Fruit fly (Drosophila melanogaster) whole organism, prepupa: ENCODE data around the gene CG15547.

Source experiments
- Blimp-1 ChIP-seq: fragments of 200-800 bp; sonication (Bioruptor generic); optimal IDR thresholded peaks from 3 replicates; lab custom pipeline; 2017; ENCODE audit warnings: missing biosample characterization, missing genetic modification characterization, mild to moderate bottlenecking, moderate library complexity, missing genetic modification reagents
- CG10631 ChIP-seq: fragments of 200-800 bp; sonication (Bioruptor generic); optimal IDR thresholded peaks from 2 replicates; lab custom pipeline; 2016; ENCODE audit warnings: missing biosample characterization, missing genetic modification characterization
- CG10669 ChIP-seq: fragments of 200-800 bp; sonication (Bioruptor generic); optimal IDR thresholded peaks from 3 replicates; lab custom pipeline; 2018; ENCODE audit warnings: missing biosample characterization, mild to moderate bottlenecking, missing genetic modification characterization, moderate library complexity
- CG11294 ChIP-seq: fragments of 200-800 bp; sonication (Bioruptor generic); IDR thresholded peaks from 2 replicates; pipeline ENCODE4 v1.3.6; 2022; ENCODE audit warnings: missing biosample characterization, missing genetic modification characterization
- CG11762 ChIP-seq: fragments of 200-800 bp; sonication (Bioruptor generic); optimal IDR thresholded peaks from 3 replicates; lab custom pipeline; 2016; ENCODE audit warnings: missing biosample characterization, missing genetic modification characterization; ENCODE audit not compliant: insufficient read depth
- CG15336 ChIP-seq: fragments of 200-800 bp; sonication (Bioruptor generic); IDR thresholded peaks from 2 replicates; pipeline ENCODE4 v1.3.6; 2022; ENCODE audit warnings: missing biosample characterization, missing genetic modification characterization
- CG1621 ChIP-seq: fragments of 200-800 bp; sonication (Bioruptor generic); optimal IDR thresholded peaks from 3 replicates; lab custom pipeline; 2018; ENCODE audit warnings: missing biosample characterization, mild to moderate bottlenecking, missing genetic modification characterization
- CG31627 ChIP-seq: fragments of 200-800 bp; sonication (Bioruptor generic); optimal IDR thresholded peaks from 3 replicates; lab custom pipeline; 2016; ENCODE audit warnings: missing biosample characterization, missing genetic modification characterization
- CG32006 ChIP-seq: fragments of 200-800 bp; sonication (Bioruptor generic); optimal IDR thresholded peaks from 3 replicates; lab custom pipeline; 2017; ENCODE audit warnings: missing biosample characterization, mild to moderate bottlenecking, missing genetic modification characterization
- CG34406 ChIP-seq: fragments of 200-800 bp; sonication (Bioruptor generic); optimal IDR thresholded peaks from 3 replicates; lab custom pipeline; 2016; ENCODE audit warnings: missing biosample characterization, missing genetic modification characterization
- CG3919 ChIP-seq: fragments of 200-800 bp; sonication (Bioruptor generic); optimal IDR thresholded peaks from 3 replicates; lab custom pipeline; 2016; ENCODE audit warnings: missing biosample characterization, missing genetic modification characterization
- CG4318 ChIP-seq: fragments of 200-800 bp; sonication (Bioruptor generic); optimal IDR thresholded peaks from 3 replicates; lab custom pipeline; 2017; ENCODE audit warnings: missing biosample characterization, mild to moderate bottlenecking, missing genetic modification characterization
- CG6163 ChIP-seq: fragments of 200-800 bp; sonication (Bioruptor generic); IDR thresholded peaks from 3 replicates; pipeline ENCODE4 v1.3.6; 2022; ENCODE audit warnings: missing biosample characterization, missing genetic modification characterization
- CG6276 ChIP-seq: fragments of 200-800 bp; sonication (Bioruptor generic); optimal IDR thresholded peaks from 2 replicates; lab custom pipeline; 2017; ENCODE audit warnings: missing biosample characterization, mild to moderate bottlenecking, missing genetic modification characterization
- CG6792 ChIP-seq: fragments of 200-800 bp; sonication (Bioruptor generic); optimal IDR thresholded peaks from 3 replicates; lab custom pipeline; 2016; ENCODE audit warnings: missing biosample characterization, missing genetic modification characterization
- CG6808 ChIP-seq: fragments of 200-800 bp; sonication (Bioruptor generic); optimal IDR thresholded peaks from 3 replicates; lab custom pipeline; 2017; ENCODE audit warnings: missing biosample characterization, missing genetic modification characterization, mild to moderate bottlenecking, moderate library complexity, missing genetic modification reagents
- CG6854 ChIP-seq: fragments of 200-800 bp; sonication (Bioruptor generic); optimal IDR thresholded peaks from 2 replicates; lab custom pipeline; 2017; ENCODE audit warnings: missing biosample characterization, mild to moderate bottlenecking, missing genetic modification characterization
- CG7368 ChIP-seq: fragments of 200-800 bp; sonication (Bioruptor generic); optimal IDR thresholded peaks from 3 replicates; lab custom pipeline; 2016; ENCODE audit warnings: missing biosample characterization, missing genetic modification characterization
- CG8319 ChIP-seq: fragments of 200-800 bp; sonication (Bioruptor generic); optimal IDR thresholded peaks from 3 replicates; lab custom pipeline; 2016; ENCODE audit warnings: missing biosample characterization, missing genetic modification characterization
- CG9139 ChIP-seq: fragments of 200-800 bp; sonication (Bioruptor generic); optimal IDR thresholded peaks from 3 replicates; lab custom pipeline; 2017; ENCODE audit warnings: missing biosample characterization, mild to moderate bottlenecking, missing genetic modification characterization
- Eip75B ChIP-seq: fragments of 200-800 bp; sonication (Bioruptor generic); optimal IDR thresholded peaks from 3 replicates; lab custom pipeline; 2016; ENCODE audit warnings: missing biosample characterization, missing genetic modification characterization
- Eip78C ChIP-seq: fragments of 200-800 bp; sonication (Bioruptor generic); peaks from one replicate; lab custom pipeline; 2016; ENCODE audit warnings: missing biosample characterization, missing genetic modification characterization
- Eip93F ChIP-seq: fragments of 200-800 bp; sonication (Bioruptor generic); optimal IDR thresholded peaks from 2 replicates; lab custom pipeline; 2016; ENCODE audit warnings: missing biosample characterization, mild to moderate bottlenecking, missing genetic modification characterization
- Ets96B ChIP-seq: fragments of 200-800 bp; optimal IDR thresholded peaks from 2 replicates; lab custom pipeline; 2019; ENCODE audit warnings: missing biosample characterization, mild to moderate bottlenecking, missing genetic modification characterization, moderate library complexity
- Gug ChIP-seq: fragments of 200-800 bp; sonication (Bioruptor generic); IDR thresholded peaks from 2 replicates; pipeline ENCODE4 v1.3.6; 2022; ENCODE audit warnings: missing biosample characterization, missing genetic modification characterization
- Hr39 ChIP-seq: fragments of 200-800 bp; sonication (Bioruptor generic); optimal IDR thresholded peaks from 2 replicates; lab custom pipeline; 2016; ENCODE audit warnings: missing biosample characterization, missing genetic modification characterization
- Hr4 ChIP-seq: fragments of 200-800 bp; sonication (Bioruptor generic); optimal IDR thresholded peaks from 3 replicates; lab custom pipeline; 2016; ENCODE audit warnings: missing biosample characterization, missing genetic modification characterization
- Lpt ChIP-seq: fragments of 200-800 bp; sonication (Bioruptor generic); optimal IDR thresholded peaks from 3 replicates; lab custom pipeline; 2016; ENCODE audit warnings: missing biosample characterization, missing genetic modification characterization
- OdsH ChIP-seq: fragments of 200-800 bp; sonication (Bioruptor generic); optimal IDR thresholded peaks from 3 replicates; lab custom pipeline; 2016; ENCODE audit warnings: missing biosample characterization, missing genetic modification characterization
- Sox102F ChIP-seq: fragments of 200-800 bp; sonication (Bioruptor generic); optimal IDR thresholded peaks from 2 replicates; lab custom pipeline; 2016; ENCODE audit warnings: missing biosample characterization, mild to moderate bottlenecking, missing genetic modification characterization
- Sox15 ChIP-seq: fragments of 200-800 bp; sonication (Bioruptor generic); optimal IDR thresholded peaks from 3 replicates; lab custom pipeline; 2016; ENCODE audit warnings: missing biosample characterization, missing genetic modification characterization
- acj6 ChIP-seq: fragments of 200-800 bp; sonication (Bioruptor generic); optimal IDR thresholded peaks from 3 replicates; lab custom pipeline; 2016; ENCODE audit warnings: missing biosample characterization, missing genetic modification characterization
- dsx ChIP-seq: fragments of 200-800 bp; optimal IDR thresholded peaks from 3 replicates; lab custom pipeline; 2019; ENCODE audit warnings: missing biosample characterization, mild to moderate bottlenecking, missing genetic modification characterization, moderate library complexity; ENCODE audit not compliant: poor library complexity, severe bottlenecking
- esn ChIP-seq: fragments of 200-800 bp; sonication (Bioruptor generic); optimal IDR thresholded peaks from 2 replicates; lab custom pipeline; 2016; ENCODE audit warnings: missing biosample characterization, mild to moderate bottlenecking, missing genetic modification characterization, moderate library complexity
- fd59A ChIP-seq: fragments of 200-800 bp; sonication (Bioruptor generic); optimal IDR thresholded peaks from 2 replicates; lab custom pipeline; 2017; ENCODE audit warnings: missing biosample characterization, mild to moderate bottlenecking, missing genetic modification characterization, missing genetic modification reagents
- fkh ChIP-seq: fragments of 200-800 bp; sonication (Bioruptor generic); optimal IDR thresholded peaks from 3 replicates; lab custom pipeline; 2017; ENCODE audit warnings: missing biosample characterization, mild to moderate bottlenecking, missing genetic modification characterization, moderate library complexity
- lz ChIP-seq: fragments of 200-800 bp; sonication (Bioruptor generic); optimal IDR thresholded peaks from 3 replicates; lab custom pipeline; 2016; ENCODE audit warnings: missing biosample characterization, missing genetic modification characterization
- spab ChIP-seq: fragments of 200-800 bp; sonication (Bioruptor generic); optimal IDR thresholded peaks from 2 replicates; lab custom pipeline; 2017; ENCODE audit warnings: missing biosample characterization, mild to moderate bottlenecking, missing genetic modification characterization, missing genetic modification reagents
- ss ChIP-seq, 2 experiments: fragments of 200-800 bp; sonication (Bioruptor generic); optimal IDR thresholded peaks; 2 replicates in 1 of 2; 3 replicates in 1 of 2; lab custom pipeline; 2017 to 2018; ENCODE audit warnings: mild to moderate bottlenecking in 2 of 2, missing biosample characterization in 2 of 2, missing genetic modification characterization in 2 of 2, moderate library complexity in 1 of 2
- svp ChIP-seq: fragments of 200-800 bp; sonication (Bioruptor generic); peaks from one replicate; lab custom pipeline; 2016; ENCODE audit warnings: missing biosample characterization, missing genetic modification characterization
- vri ChIP-seq: fragments of 200-800 bp; sonication (Bioruptor generic); optimal IDR thresholded peaks from 3 replicates; lab custom pipeline; 2016; ENCODE audit warnings: missing biosample characterization, mild to moderate bottlenecking, missing genetic modification characterization

CG15547 gene

DNA sequence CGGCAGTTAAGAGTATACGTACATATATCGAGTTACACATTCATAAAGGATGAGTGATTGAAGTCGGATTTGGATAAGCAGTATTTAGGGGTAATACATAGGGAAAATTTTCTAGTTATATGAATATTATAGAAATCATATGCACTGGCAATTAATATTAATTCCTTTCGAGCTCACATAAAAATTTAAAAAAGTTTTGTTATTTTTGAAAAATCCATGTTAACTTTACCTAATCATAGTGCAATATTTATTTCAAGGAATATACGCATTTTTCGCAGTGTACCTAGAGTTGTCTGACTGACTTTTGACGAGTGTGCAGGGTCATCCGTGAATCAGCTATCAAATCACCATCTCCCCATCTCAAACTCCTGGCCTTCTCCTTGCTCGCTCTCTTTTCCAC, 18.8 kb downstream of the CG15547 start (continued):
- peak; percentile 40 for TF ChIP-seq CG4318 (GFP tag; lab: Kevin White, UChicago)
- TF ChIP-seq OdsH (GFP tag; lab: Kevin White, UChicago): peak; percentile 56
- peak; percentile 26 for TF ChIP-seq CG6276 (GFP tag; lab: Kevin White, UChicago)
- peak; percentile 15 for TF ChIP-seq Sox15 (GFP tag; lab: Kevin White, UChicago)
- peak; percentile 45 for TF ChIP-seq CG10669
- TF ChIP-seq CG32006 (GFP tag; lab: Kevin White, UChicago): peak; percentile 72
- TF ChIP-seq svp (GFP tag; lab: Kevin White, UChicago): peak; percentile 36
- TF ChIP-seq Hr39 (GFP tag; lab: Kevin White, UChicago): no peak
- no peak for TF ChIP-seq Blimp-1
- TF ChIP-seq CG7368 (GFP tag; lab: Kevin White, UChicago): no peak
- TF ChIP-seq vri (GFP tag; lab: Kevin White, UChicago): no peak
- peak; percentile 16 for TF ChIP-seq CG11762 (GFP tag; lab: Kevin White, UChicago)
- TF ChIP-seq CG6854 (GFP tag; lab: Kevin White, UChicago): no peak
- peak; percentile 21 for TF ChIP-seq CG6808
- no peak for TF ChIP-seq CG6163 (GFP tag; lab: Robert Waterston, UW)
- TF ChIP-seq CG15336: no peak
- TF ChIP-seq lz: no peak
- TF ChIP-seq dsx (GFP tag; lab: Kevin White, UChicago): peak; percentile 11
- peak; percentile 5 for TF ChIP-seq CG34406 (GFP tag; lab: Kevin White, UChicago)
- TF ChIP-seq Gug (GFP tag; lab: Robert Waterston, UW): no peak
- TF ChIP-seq CG31627: no peak
- peak; percentile 87 for TF ChIP-seq Eip78C
- no peak for TF ChIP-seq Lpt (GFP tag; lab: Kevin White, UChicago)
- peak; percentile 34 for TF ChIP-seq Hr4 (GFP tag; lab: Kevin White, UChicago)
- peak; percentile 7 for TF ChIP-seq acj6 (GFP tag; lab: Kevin White, UChicago)
- peak; percentile 0 for TF ChIP-seq CG6792 (GFP tag; lab: Kevin White, UChicago)
- TF ChIP-seq CG3919: peak; percentile 33
- no peak for TF ChIP-seq Sox102F (GFP tag; lab: Kevin White, UChicago)
- peak; percentile 40 for TF ChIP-seq fd59A (GFP tag; lab: Kevin White, UChicago)
- TF ChIP-seq Ets96B (tag; lab: Kevin White, UChicago): peak; percentile 54
- no peak for TF ChIP-seq Eip93F (GFP tag; lab: Kevin White, UChicago)
- TF ChIP-seq esn (GFP tag; lab: Kevin White, UChicago): no peak
- TF ChIP-seq fkh: no peak
- peak; percentile 36 for TF ChIP-seq spab (GFP tag; lab: Kevin White, UChicago)
- TF ChIP-seq, all 60 proteins: peak for 30

DNA sequence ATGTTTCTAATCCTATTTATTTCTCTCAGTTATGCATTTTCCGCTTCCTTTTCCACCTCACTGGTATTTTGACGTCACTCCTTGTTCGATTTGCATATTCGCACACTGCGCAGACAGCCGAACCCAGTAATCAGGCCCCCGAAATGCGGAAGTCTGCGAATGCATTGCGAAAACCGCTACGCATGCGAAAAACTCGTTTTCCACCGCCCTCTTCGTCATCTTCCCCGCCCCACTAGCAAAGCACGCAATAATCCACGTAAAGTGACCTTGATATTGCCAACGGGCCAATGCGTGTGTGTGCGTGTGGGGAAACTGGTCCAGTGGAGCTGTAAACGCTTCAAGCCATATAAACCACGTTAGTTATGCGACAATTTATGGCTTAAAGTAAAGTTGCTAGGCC, 19.3 kb downstream of the CG15547 start:
- TF ChIP-seq CG15336 (no peak), Gug (GFP tag; lab: Robert Waterston, UW) (no peak), CG10669 (no peak), Sox15 (GFP tag; lab: Kevin White, UChicago) (no peak), Blimp-1 (no peak), CG8319 (GFP tag; lab: Kevin White, UChicago) (no peak), CG31627 (no peak), CG9139 (GFP tag; lab: Kevin White, UChicago) (no peak), CG7368 (GFP tag; lab: Kevin White, UChicago) (no peak), CG1621 (tag; lab: Kevin White, UChicago) (no peak), CG11294 (no peak), Eip75B (GFP tag; lab: Kevin White, UChicago) (peak; percentile 26), ss (GFP tag; optimal IDR thresholded peaks at IDR 0.05; lab: Kevin White, UChicago) (peak in 1 of 2 experiments; percentile 92), CG10631 (GFP tag; lab: Kevin White, UChicago) (no peak), esn (GFP tag; lab: Kevin White, UChicago) (no peak)
- TF ChIP-seq, all 60 proteins: peak for 2
